Worm (Caenorhabditis elegans) whole organism, dauer: ENCODE measurements around the gene ZC518.8.
"Not testable (repeated sequence)": the region's sequence is repeated elsewhere in the genome, so short reads cannot be mapped to it uniquely, and the experiment has no call there.

ENCODE experiments used
- unc-62 ChIP-seq: sonication (generic microtip); optimal IDR thresholded peaks from 2 replicates; lab custom pipeline; 2017; ENCODE audit warnings: missing biosample characterization, missing genetic modification reagents, missing genetic modification characterization

The ZC518.8 gene

ce11 chrIV:12371340-12371739 lies 9.6 kb upstream of the ZC518.8 start:
- no peak for TF ChIP-seq unc-62 (GFP tag; lab: Kevin White, UChicago)

ce11 chrIV:12366571-12366970 lies 4.9 kb upstream of the ZC518.8 start:
- no peak for TF ChIP-seq unc-62 (GFP tag; lab: Kevin White, UChicago)

- no peak for TF ChIP-seq unc-62 (GFP tag; lab: Kevin White, UChicago)
These were observed 3.3 kb upstream of the ZC518.8 start for ce11 chrIV:12364964-12365363.

ce11 chrIV:12360742-12361195 lies 939 bp downstream of the ZC518.8 start, which contains the start of gene sec-24.2:
sec-24.2 (minus strand) TSS chrIV:12360792.
- no peak for TF ChIP-seq unc-62 (GFP tag; lab: Kevin White, UChicago)

ce11 chrIV:12359979-12360378 lies 1.7 kb downstream of the ZC518.8 start:
- TF ChIP-seq unc-62 (GFP tag; lab: Kevin White, UChicago): no peak

- TF ChIP-seq unc-62 (GFP tag; lab: Kevin White, UChicago): no peak
These were observed 11.5 kb downstream of the ZC518.8 start for ce11 chrIV:12350235-12350634.

- no peak for TF ChIP-seq unc-62 (GFP tag; lab: Kevin White, UChicago)
These were observed 12.1 kb downstream of the ZC518.8 start, which contains the start of gene best-22 for ce11 chrIV:12349639-12350038. best-22 (plus strand) TSS chrIV:12349939.

ce11 chrIV:12340885-12341284 lies 20.8 kb downstream of the ZC518.8 start:
- no peak for TF ChIP-seq unc-62 (GFP tag; lab: Kevin White, UChicago)

- TF ChIP-seq unc-62 (GFP tag; lab: Kevin White, UChicago): no peak
These were observed 24.6 kb downstream of the ZC518.8 start, which contains the start of the genes F19B6.10 and wht-5 for ce11 chrIV:12336893-12337627. F19B6.10 (plus strand) TSS chrIV:12337193. wht-5 (plus strand) TSS chrIV:12337577.

ce11 chrIV:12335798-12336197 lies 25.9 kb downstream of the ZC518.8 start, which contains the start of gene F19B6.1:
F19B6.1 (minus strand) TSS chrIV:12336075.
- no peak for TF ChIP-seq unc-62 (GFP tag; lab: Kevin White, UChicago)

- no peak for TF ChIP-seq unc-62 (GFP tag; lab: Kevin White, UChicago)
These were observed 26.5 kb downstream of the ZC518.8 start for ce11 chrIV:12335248-12335647.

- TF ChIP-seq unc-62 (GFP tag; lab: Kevin White, UChicago): no peak
These were observed 27.0 kb downstream of the ZC518.8 start for ce11 chrIV:12334708-12335107.

- TF ChIP-seq unc-62 (GFP tag; lab: Kevin White, UChicago): no peak
These were observed 27.6 kb downstream of the ZC518.8 start for ce11 chrIV:12334142-12334541.

ce11 chrIV:12330840-12331359 lies 30.8 kb downstream of the ZC518.8 start, which contains the start of gene ufd-1:
ufd-1 (minus strand) TSS chrIV:12330890.
- TF ChIP-seq unc-62 (GFP tag; lab: Kevin White, UChicago): no peak

- TF ChIP-seq unc-62 (GFP tag; lab: Kevin White, UChicago): not testable (repeated sequence)
These were observed 34.8 kb downstream of the ZC518.8 start, which contains the start of gene F19B6.3 for ce11 chrIV:12326932-12327331. F19B6.3 (plus strand) TSS chrIV:12327232.
